Worm (Caenorhabditis elegans) whole organism, L1 larva: ENCODE results near the gene B0432.14.

Experiments used
- C04F5.9 ChIP-seq: sonication (generic microtip); optimal IDR thresholded peaks from 2 replicates; lab custom pipeline; 2016; ENCODE audit warnings: missing genetic modification characterization, missing compliant biosample characterization
- alr-1 ChIP-seq: fragments of 200-800 bp; sonication (Bioruptor generic); optimal IDR thresholded peaks from 2 replicates; lab custom pipeline; 2018; ENCODE audit warnings: borderline replicate concordance, mild to moderate bottlenecking, missing genetic modification characterization, missing compliant biosample characterization
- ama-1 ChIP-seq: fragments of 150-350 bp; optimal IDR thresholded peaks from 2 replicates; lab custom pipeline; 2014
- blmp-1 ChIP-seq: fragments of 150-350 bp; optimal IDR thresholded peaks from 2 replicates; lab custom pipeline; 2014; ENCODE audit warnings: missing biosample characterization, missing genetic modification characterization
- ceh-63 ChIP-seq: fragments of 200-800 bp; sonication (Bioruptor generic); optimal IDR thresholded peaks from 2 replicates; lab custom pipeline; 2018; ENCODE audit warnings: mild to moderate bottlenecking, missing genetic modification characterization, missing compliant biosample characterization
- ceh-8 ChIP-seq: fragments of 200-800 bp; sonication (Bioruptor generic); optimal IDR thresholded peaks from 2 replicates; lab custom pipeline; 2018; ENCODE audit warnings: mild to moderate bottlenecking, missing genetic modification characterization, moderate library complexity, missing compliant biosample characterization
- ceh-88 ChIP-seq: fragments of 200-800 bp; sonication (Bioruptor generic); IDR thresholded peaks from 2 replicates; pipeline ENCODE4 v1.3.6; 2022; ENCODE audit warnings: missing genetic modification characterization, missing compliant biosample characterization
- ceh-90 ChIP-seq: sonication (generic microtip); optimal IDR thresholded peaks from 2 replicates; lab custom pipeline; 2016; ENCODE audit warnings: missing genetic modification characterization, missing compliant biosample characterization
- dsc-1 ChIP-seq: sonication (generic microtip); optimal IDR thresholded peaks from 2 replicates; lab custom pipeline; 2016; ENCODE audit warnings: mild to moderate bottlenecking, missing genetic modification characterization, missing compliant biosample characterization
- efl-3 ChIP-seq: fragments of 200-800 bp; sonication (Bioruptor generic); optimal IDR thresholded peaks from 2 replicates; lab custom pipeline; 2018; ENCODE audit warnings: mild to moderate bottlenecking, missing genetic modification characterization, missing compliant biosample characterization
- egl-27 ChIP-seq, 2 experiments: fragments of 150-350 bp in 1 of 2; sonication (generic microtip); optimal IDR thresholded peaks; 3 replicates each; lab custom pipeline; 2017 to 2018; ENCODE audit warnings: missing biosample characterization in 2 of 2, missing genetic modification characterization in 2 of 2, missing genetic modification reagents in 2 of 2
- elt-3 ChIP-seq, 6 experiments: fragments of 150-350 bp in 1 of 6; sonication (generic microtip); optimal IDR thresholded peaks; 2 replicates each; lab custom pipeline; 2017 to 2018; ENCODE audit warnings: missing biosample characterization in 6 of 6, missing genetic modification characterization in 6 of 6, inconsistent platforms in 1 of 6
- ets-5 ChIP-seq: fragments of 200-800 bp; sonication (Bioruptor generic); IDR thresholded peaks from 2 replicates; pipeline ENCODE4 v1.3.6; 2022; ENCODE audit warnings: missing genetic modification characterization, missing compliant biosample characterization
- fkh-10 ChIP-seq: sonication (generic microtip); optimal IDR thresholded peaks from 2 replicates; lab custom pipeline; 2017; ENCODE audit warnings: missing biosample characterization, missing genetic modification reagents, missing genetic modification characterization
- fkh-4 ChIP-seq: sonication (generic microtip); optimal IDR thresholded peaks from 2 replicates; lab custom pipeline; 2016; ENCODE audit warnings: missing compliant biosample characterization, missing genetic modification characterization, borderline replicate concordance
- fkh-8 ChIP-seq: sonication (generic microtip); optimal IDR thresholded peaks from 2 replicates; lab custom pipeline; 2016; ENCODE audit warnings: mild to moderate bottlenecking, missing genetic modification characterization, missing compliant biosample characterization
- hlh-17 ChIP-seq: fragments of 200-800 bp; sonication (Bioruptor generic); optimal IDR thresholded peaks from 2 replicates; lab custom pipeline; 2018; ENCODE audit warnings: missing genetic modification characterization, mild to moderate bottlenecking, missing compliant biosample characterization, moderate library complexity, borderline replicate concordance
- hlh-4 ChIP-seq: sonication (generic microtip); optimal IDR thresholded peaks from 2 replicates; lab custom pipeline; 2016; ENCODE audit warnings: mild to moderate bottlenecking, missing genetic modification characterization, missing compliant biosample characterization
- hpl-2 ChIP-seq: fragments of 150-350 bp; optimal IDR thresholded peaks from 2 replicates; lab custom pipeline; 2014; ENCODE audit warnings: missing biosample characterization, missing genetic modification reagents, missing genetic modification characterization
- irx-1 ChIP-seq: sonication (generic microtip); optimal IDR thresholded peaks from 2 replicates; lab custom pipeline; 2016; ENCODE audit warnings: missing genetic modification characterization, missing compliant biosample characterization
- jun-1 ChIP-seq: fragments of 150-350 bp; optimal IDR thresholded peaks from 2 replicates; lab custom pipeline; 2014; ENCODE audit warnings: missing biosample characterization, missing genetic modification reagents, missing genetic modification characterization
- lin-14 ChIP-seq: fragments of 200-800 bp; sonication (Bioruptor generic); optimal IDR thresholded peaks from 2 replicates; lab custom pipeline; 2018; ENCODE audit warnings: mild to moderate bottlenecking, missing genetic modification characterization, moderate library complexity, missing compliant biosample characterization
- lin-35 ChIP-seq, 2 experiments: fragments of 150-350 bp; optimal IDR thresholded peaks; 2 replicates each; lab custom pipeline; 2014; ENCODE audit warnings: missing biosample characterization in 2 of 2, missing genetic modification characterization in 2 of 2, missing genetic modification reagents in 2 of 2
- lir-3 ChIP-seq: sonication (generic microtip); optimal IDR thresholded peaks from 2 replicates; lab custom pipeline; 2016; ENCODE audit warnings: mild to moderate bottlenecking, missing genetic modification characterization, moderate library complexity, missing compliant biosample characterization; ENCODE audit not compliant: poor library complexity
- mab-9 ChIP-seq: fragments of 200-800 bp; sonication (Bioruptor generic); IDR thresholded peaks from 2 replicates; pipeline ENCODE4 v1.3.6; 2022; ENCODE audit warnings: missing genetic modification reagents, missing genetic modification characterization, missing compliant biosample characterization
- mef-2 ChIP-seq: fragments of 150-350 bp; optimal IDR thresholded peaks from 2 replicates; lab custom pipeline; 2014; ENCODE audit warnings: missing biosample characterization, missing genetic modification characterization
- mep-1 ChIP-seq: fragments of 150-350 bp; optimal IDR thresholded peaks from 2 replicates; lab custom pipeline; 2014; ENCODE audit warnings: missing biosample characterization, missing genetic modification characterization
- nhr-11 ChIP-seq: fragments of 150-350 bp; optimal IDR thresholded peaks from 2 replicates; lab custom pipeline; 2014; ENCODE audit warnings: missing biosample characterization, missing genetic modification characterization
- nhr-19 ChIP-seq: fragments of 200-800 bp; sonication (Bioruptor generic); conservative IDR thresholded peaks from 2 replicates; pipeline ENCODE4 v1.3.6; 2022; ENCODE audit warnings: missing genetic modification characterization, missing compliant biosample characterization
- nhr-20 ChIP-seq: sonication (generic microtip); optimal IDR thresholded peaks from 2 replicates; lab custom pipeline; 2016; ENCODE audit warnings: mild to moderate bottlenecking, missing genetic modification characterization, missing compliant biosample characterization
- nhr-28 ChIP-seq: fragments of 150-350 bp; optimal IDR thresholded peaks from 2 replicates; lab custom pipeline; 2014; ENCODE audit warnings: missing biosample characterization, missing genetic modification characterization
- nhr-71 ChIP-seq: sonication (generic microtip); optimal IDR thresholded peaks from 2 replicates; lab custom pipeline; 2016; ENCODE audit warnings: mild to moderate bottlenecking, missing genetic modification characterization, moderate library complexity, missing compliant biosample characterization
- pag-3 ChIP-seq: sonication (generic microtip); optimal IDR thresholded peaks from 2 replicates; lab custom pipeline; 2017; ENCODE audit warnings: missing genetic modification characterization, mild to moderate bottlenecking, missing compliant biosample characterization, antibody characterized with exemption, borderline replicate concordance; ENCODE audit not compliant: insufficient read depth
- pax-3 ChIP-seq: fragments of 200-800 bp; sonication (Bioruptor generic); optimal IDR thresholded peaks from 2 replicates; lab custom pipeline; 2018; ENCODE audit warnings: mild to moderate bottlenecking, missing genetic modification characterization, moderate library complexity, missing compliant biosample characterization
- rnt-1 ChIP-seq: sonication (generic microtip); optimal IDR thresholded peaks from 2 replicates; lab custom pipeline; 2016; ENCODE audit warnings: mild to moderate bottlenecking, missing genetic modification characterization, moderate library complexity, missing compliant biosample characterization
- snpc-4 ChIP-seq: fragments of 150-350 bp; optimal IDR thresholded peaks from 2 replicates; lab custom pipeline; 2014; ENCODE audit warnings: missing biosample characterization, missing genetic modification characterization
- sox-4 ChIP-seq: sonication (generic microtip); optimal IDR thresholded peaks from 2 replicates; lab custom pipeline; 2016; ENCODE audit warnings: missing genetic modification characterization, missing compliant biosample characterization
- swsn-7 ChIP-seq: sonication (generic microtip); optimal IDR thresholded peaks from 2 replicates; lab custom pipeline; 2016; ENCODE audit warnings: missing genetic modification characterization, missing compliant biosample characterization
- tbx-2 ChIP-seq: sonication (generic microtip); optimal IDR thresholded peaks from 2 replicates; lab custom pipeline; 2016; ENCODE audit warnings: missing genetic modification characterization, missing compliant biosample characterization
- tlp-1 ChIP-seq: fragments of 150-350 bp; optimal IDR thresholded peaks from 2 replicates; lab custom pipeline; 2014; ENCODE audit warnings: missing biosample characterization, missing genetic modification characterization
- unc-130 ChIP-seq: fragments of 150-350 bp; optimal IDR thresholded peaks from 2 replicates; lab custom pipeline; 2017; ENCODE audit warnings: missing biosample characterization, missing genetic modification characterization, inconsistent platforms
- unc-30 ChIP-seq: sonication (generic microtip); optimal IDR thresholded peaks from 2 replicates; lab custom pipeline; 2017; ENCODE audit warnings: missing biosample characterization, missing genetic modification characterization
- unc-86 ChIP-seq: sonication (generic microtip); optimal IDR thresholded peaks from 2 replicates; lab custom pipeline; 2016; ENCODE audit warnings: missing genetic modification characterization, missing compliant biosample characterization
- vab-15 ChIP-seq: sonication (generic microtip); optimal IDR thresholded peaks from 2 replicates; lab custom pipeline; 2017; ENCODE audit warnings: missing genotype, mild to moderate bottlenecking, missing genetic modification characterization, missing compliant biosample characterization
- xbp-1 ChIP-seq: sonication (generic microtip); optimal IDR thresholded peaks from 2 replicates; lab custom pipeline; 2016; ENCODE audit warnings: missing genetic modification characterization, missing compliant biosample characterization
- ztf-11 ChIP-seq, 2 experiments: sonication (generic microtip); optimal IDR thresholded peaks; 2 replicates each; lab custom pipeline; 2016 to 2017; ENCODE audit warnings: missing genetic modification characterization in 2 of 2, missing biosample characterization in 1 of 2, missing compliant biosample characterization in 1 of 2

Gene B0432.14

ce11 chrII:285627-286550 lies 21.7 kb downstream of the B0432.14 start, which contains the start of gene B0432.10 (continued):
- TF ChIP-seq ceh-90 (peak; percentile 43), tlp-1 (no peak), dsc-1 (tag; lab: Kevin White, UChicago) (peak; percentile 88), nhr-11 (tag; lab: Kevin White, UChicago) (peak; percentile 69), nhr-19 (GFP tag; lab: Robert Waterston, UW) (peak; percentile 91), lir-3 (tag; lab: Kevin White, UChicago) (no peak), lin-35 (GFP tag; optimal IDR thresholded peaks at IDR 0.05; lab: Kevin White, UChicago) (peak; percentile 95 to 97), blmp-1 (tag; lab: Kevin White, UChicago) (peak; percentile 77), ztf-11 (tag; optimal IDR thresholded peaks at IDR 0.05; lab: Kevin White, UChicago) (peak in 1 of 2 experiments; percentile 54), tbx-2 (peak; percentile 87), efl-3 (GFP tag; lab: Kevin White, UChicago) (no peak), fkh-10 (GFP tag; lab: Kevin White, UChicago) (no peak), mef-2 (tag; lab: Kevin White, UChicago) (no peak), alr-1 (no peak), unc-86 (peak; percentile 78), swsn-7 (tag; lab: Kevin White, UChicago) (peak; percentile 89), hlh-4 (tag; lab: Kevin White, UChicago) (no peak), nhr-71 (tag; lab: Kevin White, UChicago) (peak; percentile 91), unc-30 (tag; lab: Kevin White, UChicago) (no peak), vab-15 (tag; lab: Kevin White, UChicago) (no peak), snpc-4 (tag; lab: Kevin White, UChicago) (peak; percentile 84), ceh-8 (GFP tag; lab: Kevin White, UChicago) (peak; percentile 61), mab-9 (peak; percentile 82), fkh-4 (tag; lab: Kevin White, UChicago) (no peak), jun-1 (peak; percentile 82), fkh-8 (tag; lab: Kevin White, UChicago) (peak; percentile 80), hlh-17 (no peak), unc-130 (peak; percentile 95), xbp-1 (tag; lab: Kevin White, UChicago) (peak; percentile 88), pag-3 (tag; lab: Kevin White, UChicago) (no peak), ets-5 (GFP tag; lab: Robert Waterston, UW) (no peak), irx-1 (peak; percentile 87), nhr-28 (tag; lab: Kevin White, UChicago) (no peak), ama-1 (lab: Kevin White, UChicago) (no peak), C04F5.9 (tag; lab: Kevin White, UChicago) (peak; percentile 65), ceh-63 (GFP tag; lab: Kevin White, UChicago) (no peak), egl-27 (tag; optimal IDR thresholded peaks at IDR 0.05; lab: Kevin White, UChicago) (no peak), mep-1 (peak; percentile 99), pax-3 (tag; lab: Kevin White, UChicago) (peak; percentile 63), sox-4 (peak; percentile 62), lin-14 (peak; percentile 89), nhr-20 (peak; percentile 89), elt-3 (tag; optimal IDR thresholded peaks at IDR 0.05; lab: Kevin White, UChicago) (peak in 2 of 6 experiments; percentile 68 to 92), rnt-1 (tag; lab: Kevin White, UChicago) (peak; percentile 89), ceh-88 (GFP tag; lab: Robert Waterston, UW) (0 out of 2 replicates have a peak, but pooled peaks have one; percentile 23), hpl-2 (GFP tag; lab: Kevin White, UChicago) (no peak)
